Worm (Caenorhabditis elegans) whole organism, midembryonic: ENCODE data around the gene Y82E9BR.22.

Experiments
- T22C8.4 ChIP-seq: fragments of 200-800 bp; sonication (Bioruptor generic); IDR thresholded peaks from 2 replicates; pipeline ENCODE4 v1.3.6; 2022; ENCODE audit warnings: missing genetic modification characterization, missing compliant biosample characterization
- cog-1 ChIP-seq: sonication (generic microtip); optimal IDR thresholded peaks from 2 replicates; lab custom pipeline; 2016; ENCODE audit warnings: missing genetic modification characterization, missing compliant biosample characterization
- flt-1 ChIP-seq: fragments of 200-800 bp; sonication (Bioruptor generic); IDR thresholded peaks from 2 replicates; pipeline ENCODE4 v1.3.6; 2022; ENCODE audit warnings: missing genetic modification characterization, missing compliant biosample characterization
- klf-2 ChIP-seq: fragments of 200-800 bp; sonication (Bioruptor generic); conservative IDR thresholded peaks from 2 replicates; pipeline ENCODE4 v1.3.6; 2022; ENCODE audit warnings: missing genetic modification reagents, missing genetic modification characterization, missing compliant biosample characterization
- med-1 ChIP-seq: sonication (generic microtip); optimal IDR thresholded peaks from 2 replicates; lab custom pipeline; 2017; ENCODE audit warnings: missing genetic modification characterization, mild to moderate bottlenecking, missing compliant biosample characterization, antibody characterized with exemption, missing genetic modification reagents; ENCODE audit not compliant: insufficient read depth
- ref-1 ChIP-seq: fragments of 200-800 bp; sonication (Bioruptor generic); conservative IDR thresholded peaks from 2 replicates; pipeline ENCODE4 v1.3.6; 2022; ENCODE audit warnings: missing genetic modification reagents, missing genetic modification characterization, missing compliant biosample characterization
- tab-1 ChIP-seq: fragments of 200-800 bp; sonication (Bioruptor generic); IDR thresholded peaks from 2 replicates; pipeline ENCODE4 v1.3.6; 2022; ENCODE audit warnings: missing genetic modification characterization, missing compliant biosample characterization
- ztf-23 ChIP-seq: fragments of 200-800 bp; sonication (Bioruptor generic); IDR thresholded peaks from 2 replicates; pipeline ENCODE4 v1.3.6; 2022; ENCODE audit warnings: missing genetic modification reagents, missing genetic modification characterization, missing compliant biosample characterization
- ztf-29 ChIP-seq: fragments of 200-800 bp; sonication (Bioruptor generic); IDR thresholded peaks from 2 replicates; pipeline ENCODE4 v1.3.6; 2022; ENCODE audit warnings: missing genetic modification reagents, missing genetic modification characterization, missing compliant biosample characterization

DNA sequence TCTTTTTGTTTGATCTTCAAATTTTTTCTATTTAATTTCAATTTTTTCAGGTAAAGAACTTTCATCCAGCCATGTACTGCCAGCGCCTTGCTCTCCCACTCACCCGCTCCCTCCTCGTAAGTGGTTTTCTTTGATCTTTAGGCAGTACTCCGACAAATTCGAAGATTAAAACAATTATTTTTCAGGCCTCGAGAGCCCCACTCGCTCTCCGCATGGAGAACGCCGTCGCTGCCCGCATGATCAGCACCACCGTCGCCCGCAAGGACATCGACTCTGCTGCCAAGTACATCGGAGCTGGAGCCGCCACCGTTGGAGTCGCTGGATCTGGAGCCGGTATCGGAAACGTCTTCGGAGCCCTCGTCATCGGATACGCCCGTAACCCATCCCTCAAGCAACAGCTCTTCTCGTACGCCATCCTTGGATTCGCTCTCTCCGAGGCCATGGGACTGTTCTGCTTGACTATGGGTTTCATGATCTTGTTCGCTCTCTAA is 10.2 kb upstream of the Y82E9BR.22 start, which contains the start of gene Y82E9BR.3:
- no peak for TF ChIP-seq flt-1
- TF ChIP-seq med-1, result no peak
- no peak for TF ChIP-seq ref-1 (GFP tag; lab: Robert Waterston, UW)
- no peak for TF ChIP-seq ztf-23 (GFP tag; lab: Robert Waterston, UW)
- no peak for TF ChIP-seq T22C8.4 (GFP tag; lab: Robert Waterston, UW)
- TF ChIP-seq tab-1 (GFP tag; lab: Robert Waterston, UW), result no peak
- no peak for TF ChIP-seq klf-2 (GFP tag; lab: Robert Waterston, UW)
- no peak for TF ChIP-seq cog-1 (tag; lab: Kevin White, UChicago)
- TF ChIP-seq ztf-29 (GFP tag; lab: Robert Waterston, UW), result no peak
